Worm (Caenorhabditis elegans) whole organism, L2 larva: ENCODE measurements around the gene C07A9.9.
"Not testable (repeated sequence)": the region's sequence is repeated elsewhere in the genome, so short reads cannot be mapped to it uniquely, and the experiment has no call there.

ENCODE experiments used
- F13H6.1 ChIP-seq: sonication (generic microtip); optimal IDR thresholded peaks from 2 replicates; lab custom pipeline; 2016; ENCODE audit warnings: missing genetic modification characterization, missing compliant biosample characterization
- R02D3.7 ChIP-seq: fragments of 150-350 bp; optimal IDR thresholded peaks from 2 replicates; lab custom pipeline; 2014; ENCODE audit warnings: missing biosample characterization, missing genetic modification characterization
- ZK546.5 ChIP-seq: sonication (generic microtip); optimal IDR thresholded peaks from 2 replicates; lab custom pipeline; 2017; ENCODE audit warnings: missing biosample characterization, missing genetic modification characterization
- aly-2 ChIP-seq: fragments of 150-350 bp; optimal IDR thresholded peaks from 2 replicates; lab custom pipeline; 2014; ENCODE audit warnings: missing biosample characterization, missing genetic modification characterization
- blmp-1 ChIP-seq: sonication (generic microtip); optimal IDR thresholded peaks from 2 replicates; lab custom pipeline; 2017; ENCODE audit warnings: missing genetic modification characterization, mild to moderate bottlenecking, missing compliant biosample characterization, antibody characterized with exemption, moderate library complexity; ENCODE audit not compliant: insufficient read depth
- crh-2 ChIP-seq: sonication (generic microtip); optimal IDR thresholded peaks from 2 replicates; lab custom pipeline; 2017; ENCODE audit warnings: missing biosample characterization, missing genetic modification characterization
- egl-27 ChIP-seq: sonication (generic microtip); optimal IDR thresholded peaks from 3 replicates; lab custom pipeline; 2017; ENCODE audit warnings: missing biosample characterization, missing genetic modification reagents, missing genetic modification characterization
- fos-1 ChIP-seq: fragments of 150-350 bp; optimal IDR thresholded peaks from 2 replicates; lab custom pipeline; 2014; ENCODE audit warnings: missing biosample characterization, missing genetic modification characterization
- gmeb-1 ChIP-seq: fragments of 150-350 bp; optimal IDR thresholded peaks from 2 replicates; lab custom pipeline; 2014; ENCODE audit warnings: missing biosample characterization, missing genetic modification characterization
- lin-13 ChIP-seq: fragments of 150-350 bp; optimal IDR thresholded peaks from 2 replicates; lab custom pipeline; 2014; ENCODE audit warnings: missing biosample characterization, missing genetic modification reagents, missing genetic modification characterization
- mab-5 ChIP-seq: fragments of 150-350 bp; optimal IDR thresholded peaks from 2 replicates; lab custom pipeline; 2014; ENCODE audit warnings: missing biosample characterization, missing genetic modification characterization
- nhr-10 ChIP-seq: sonication (generic microtip); optimal IDR thresholded peaks from 2 replicates; lab custom pipeline; 2017; ENCODE audit warnings: missing biosample characterization, missing genetic modification characterization
- nhr-11 ChIP-seq: fragments of 150-350 bp; optimal IDR thresholded peaks from 2 replicates; lab custom pipeline; 2014; ENCODE audit warnings: missing biosample characterization, missing genetic modification characterization
- nhr-129 ChIP-seq: fragments of 150-350 bp; optimal IDR thresholded peaks from 2 replicates; lab custom pipeline; 2014; ENCODE audit warnings: missing biosample characterization, missing genetic modification characterization
- nhr-237 ChIP-seq: fragments of 150-350 bp; optimal IDR thresholded peaks from 2 replicates; lab custom pipeline; 2014; ENCODE audit warnings: missing biosample characterization, missing genetic modification characterization
- nhr-25 ChIP-seq: fragments of 150-350 bp; sonication (generic microtip); optimal IDR thresholded peaks from 3 replicates; lab custom pipeline; 2014; ENCODE audit warnings: missing biosample characterization, missing genetic modification characterization
- nhr-6 ChIP-seq: fragments of 150-350 bp; optimal IDR thresholded peaks from 2 replicates; lab custom pipeline; 2014; ENCODE audit warnings: missing biosample characterization, missing genetic modification characterization
- sem-4 ChIP-seq: fragments of 150-350 bp; optimal IDR thresholded peaks from 2 replicates; lab custom pipeline; 2014; ENCODE audit warnings: missing biosample characterization, missing genetic modification reagents, missing genetic modification characterization
- skn-1 ChIP-seq: sonication (generic microtip); optimal IDR thresholded peaks from 2 replicates; lab custom pipeline; 2017; ENCODE audit warnings: missing biosample characterization, missing genetic modification characterization
- sma-9 ChIP-seq, 2 experiments: fragments of 150-350 bp in 1 of 2; sonication (generic microtip) in 1 of 2; optimal IDR thresholded peaks; 2 replicates each; lab custom pipeline; 2014 to 2016; ENCODE audit warnings: missing genetic modification characterization in 2 of 2, mild to moderate bottlenecking in 1 of 2, missing biosample characterization in 1 of 2, missing compliant biosample characterization in 1 of 2, missing genetic modification reagents in 1 of 2, moderate library complexity in 1 of 2
- snpc-4 ChIP-seq: fragments of 150-350 bp; optimal IDR thresholded peaks from 2 replicates; lab custom pipeline; 2014; ENCODE audit warnings: missing biosample characterization, missing genetic modification characterization
- unc-55 ChIP-seq: fragments of 150-350 bp; sonication (generic microtip); optimal IDR thresholded peaks from 3 replicates; lab custom pipeline; 2014; ENCODE audit warnings: missing biosample characterization, missing genetic modification reagents, missing genetic modification characterization
- unc-62 ChIP-seq: fragments of 150-350 bp; optimal IDR thresholded peaks from 2 replicates; lab custom pipeline; 2014; ENCODE audit warnings: missing biosample characterization, missing genetic modification reagents, missing genetic modification characterization
- ztf-1 ChIP-seq: fragments of 200-800 bp; sonication (Bioruptor generic); conservative IDR thresholded peaks from 2 replicates; pipeline ENCODE4 v1.3.6; 2022; ENCODE audit warnings: missing genetic modification characterization, missing compliant biosample characterization
- ztf-4 ChIP-seq: fragments of 150-350 bp; optimal IDR thresholded peaks from 2 replicates; lab custom pipeline; 2014; ENCODE audit warnings: missing biosample characterization, missing genetic modification characterization

Gene C07A9.9

DNA sequence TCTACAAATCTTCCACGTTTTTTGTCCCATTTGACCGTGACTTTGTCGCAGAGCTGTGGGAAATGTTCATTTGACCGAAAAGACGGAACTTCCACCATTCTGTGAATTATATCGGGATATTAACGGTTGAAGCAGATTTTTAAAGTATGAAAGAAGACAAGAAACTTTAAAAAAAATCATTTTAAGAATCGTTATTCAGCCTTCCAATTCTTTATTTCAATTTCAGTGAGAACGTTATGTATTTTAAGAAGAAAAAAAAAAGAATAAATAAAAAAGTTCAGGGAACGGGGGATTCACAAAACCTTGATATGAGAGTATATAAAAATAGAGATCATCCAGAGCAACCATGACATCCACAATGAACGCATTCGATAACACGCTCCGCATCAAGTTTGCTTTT lies 27.0 kb upstream of the C07A9.9 start, which contains the start of gene set-3:
Gene set-3, minus strand, starts transcription at position 101 of the 400 bp plus-strand sequence.
- TF ChIP-seq R02D3.7 (tag; lab: Kevin White, UChicago) (no peak), ZK546.5 (tag; lab: Kevin White, UChicago) (no peak), crh-2 (no peak), lin-13 (GFP tag; lab: Kevin White, UChicago) (no peak), ztf-1 (GFP tag; lab: Robert Waterston, UW) (no peak), snpc-4 (no peak), F13H6.1 (tag; lab: Kevin White, UChicago) (no peak), nhr-6 (no peak), unc-55 (GFP tag; lab: Kevin White, UChicago) (no peak), mab-5 (tag; lab: Kevin White, UChicago) (no peak), egl-27 (no peak), ztf-4 (tag; lab: Kevin White, UChicago) (no peak), nhr-25 (tag; lab: Kevin White, UChicago) (no peak), nhr-10 (no peak), nhr-11 (tag; lab: Kevin White, UChicago) (no peak)

DNA sequence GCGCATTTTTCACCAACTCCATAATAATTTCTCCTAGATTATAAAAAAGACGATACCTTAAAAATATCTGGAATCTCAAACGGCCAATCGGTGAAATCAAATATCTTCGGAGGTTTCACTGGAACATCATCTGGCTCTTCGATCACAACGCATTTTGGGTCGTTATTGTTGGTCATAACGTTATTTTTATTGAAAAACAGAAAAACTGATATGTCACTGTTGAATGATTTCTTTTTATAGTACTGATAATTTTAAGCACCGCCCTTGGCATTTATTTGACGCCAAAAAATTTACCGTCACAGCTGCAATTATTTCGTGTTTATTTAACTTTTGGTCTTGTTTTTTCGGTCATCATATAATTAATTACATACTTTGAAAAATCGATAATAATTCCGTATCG lies 22.6 kb upstream of the C07A9.9 start, which contains the start of gene best-5:
Gene best-5, minus strand, starts transcription at position 210 of the 400 bp plus-strand sequence.
- TF ChIP-seq nhr-6 = no peak
- no peak for TF ChIP-seq nhr-237 (tag; lab: Kevin White, UChicago)
- TF ChIP-seq ztf-1 (GFP tag; lab: Robert Waterston, UW) = no peak
- TF ChIP-seq sma-9 (GFP tag; optimal IDR thresholded peaks at IDR 0.05; lab: Kevin White, UChicago) = no peak
- no peak for TF ChIP-seq sma-9 (tag; optimal IDR thresholded peaks at IDR 0.05; lab: Kevin White, UChicago)
- TF ChIP-seq nhr-11 (tag; lab: Kevin White, UChicago) = no peak

DNA sequence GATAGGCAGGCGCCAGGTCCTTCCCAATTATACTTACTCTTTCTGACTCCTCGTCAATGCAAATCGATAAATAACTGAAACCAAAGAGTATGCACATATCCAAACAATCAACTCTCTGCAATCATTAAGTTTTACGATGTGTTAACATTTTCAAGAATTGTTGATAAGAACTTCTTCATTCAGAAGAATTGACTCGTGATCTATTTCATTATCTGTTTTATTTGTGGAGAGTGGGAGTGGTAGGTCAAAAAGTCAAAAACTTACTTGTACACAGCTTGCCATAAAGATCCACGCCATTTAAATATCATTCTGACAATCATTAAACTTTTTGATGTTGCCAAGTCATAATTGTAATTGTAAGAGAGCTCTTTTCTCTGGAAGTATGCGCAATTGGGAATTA lies 21.9 kb upstream of the C07A9.9 start:
- TF ChIP-seq nhr-237 (tag; lab: Kevin White, UChicago) (no peak), gmeb-1 (tag; lab: Kevin White, UChicago) (peak; percentile 10), crh-2 (peak; percentile 15), fos-1 (tag; lab: Kevin White, UChicago) (peak; percentile 6)

DNA sequence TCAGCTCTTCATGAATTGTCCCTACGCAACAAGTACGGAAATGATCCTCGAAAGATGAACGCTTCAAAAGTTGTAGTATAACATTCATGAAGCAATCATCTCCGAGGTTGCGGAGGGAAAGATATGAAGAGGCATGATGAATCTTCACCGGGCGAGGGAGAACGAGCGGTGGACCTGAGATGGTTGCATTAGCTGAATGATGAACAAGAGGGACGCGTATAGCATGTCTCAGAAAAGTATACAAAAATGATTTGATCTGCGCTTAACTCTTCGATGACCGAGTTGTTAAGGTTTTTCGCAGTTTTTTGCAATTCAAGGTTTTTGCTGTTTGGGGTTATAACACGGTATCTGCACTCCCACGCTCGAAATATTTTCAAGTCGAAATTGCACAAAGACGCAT lies 18.5 kb upstream of the C07A9.9 start, which contains the start of gene C07A9.10:
Gene C07A9.10, minus strand, starts transcription at position 101 of the 400 bp plus-strand sequence.
- no peak for TF ChIP-seq unc-55 (GFP tag; lab: Kevin White, UChicago)
- no peak for TF ChIP-seq nhr-10
- no peak for TF ChIP-seq skn-1 (tag; lab: Kevin White, UChicago)
- TF ChIP-seq, all 48 proteins: peak for 0

DNA sequence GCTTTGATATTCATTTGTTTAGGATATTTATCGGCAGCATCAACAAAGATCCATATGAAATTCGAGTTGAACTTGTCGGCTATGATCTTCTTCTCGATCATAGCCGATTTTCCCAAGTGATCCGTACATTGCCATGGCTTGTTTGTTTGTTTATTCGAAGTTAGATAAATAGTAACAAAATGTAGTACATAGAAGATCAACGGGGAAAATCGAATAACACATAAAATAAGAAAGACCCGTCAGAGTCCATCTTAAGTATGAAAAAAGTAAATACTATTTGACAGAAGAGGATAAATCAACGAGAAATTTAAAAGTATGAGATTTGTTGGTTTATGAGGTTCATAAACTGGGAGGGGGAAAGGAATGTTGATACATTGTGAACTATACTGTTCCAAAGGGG lies 15.3 kb upstream of the C07A9.9 start, which contains the start of gene C07A9.5:
Gene C07A9.5, minus strand, starts transcription at position 101 of the 400 bp plus-strand sequence.
- TF ChIP-seq sem-4, aly-2, blmp-1 (tag; lab: Kevin White, UChicago): not testable (repeated sequence)
- TF ChIP-seq, all 48 proteins: peak for 0; not testable (repeated sequence) for 48

DNA sequence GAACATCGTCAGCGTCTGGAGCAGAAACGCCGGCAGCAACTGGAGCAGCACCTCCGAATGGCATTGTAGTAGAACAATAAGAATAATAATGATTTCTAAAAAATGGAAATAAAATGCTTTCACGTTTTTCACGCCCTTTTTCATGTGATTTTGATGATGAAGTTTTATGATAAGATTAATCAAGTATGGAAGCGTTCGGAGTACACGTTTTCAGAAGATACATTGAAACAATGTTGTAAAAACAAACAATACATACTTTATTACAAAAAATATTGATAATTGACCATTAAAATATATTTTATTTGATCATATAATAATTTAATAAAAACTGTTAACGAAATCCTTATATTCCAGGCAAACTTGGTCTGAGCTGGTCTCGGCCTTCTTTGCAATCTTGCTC lies 13.8 kb upstream of the C07A9.9 start, which contains the start of gene C07A9.13:
Gene C07A9.13, minus strand, starts transcription at position 101 of the 400 bp plus-strand sequence.
- TF ChIP-seq snpc-4; unc-62 (GFP tag; lab: Kevin White, UChicago); skn-1 (tag; lab: Kevin White, UChicago): not testable (repeated sequence)

DNA sequence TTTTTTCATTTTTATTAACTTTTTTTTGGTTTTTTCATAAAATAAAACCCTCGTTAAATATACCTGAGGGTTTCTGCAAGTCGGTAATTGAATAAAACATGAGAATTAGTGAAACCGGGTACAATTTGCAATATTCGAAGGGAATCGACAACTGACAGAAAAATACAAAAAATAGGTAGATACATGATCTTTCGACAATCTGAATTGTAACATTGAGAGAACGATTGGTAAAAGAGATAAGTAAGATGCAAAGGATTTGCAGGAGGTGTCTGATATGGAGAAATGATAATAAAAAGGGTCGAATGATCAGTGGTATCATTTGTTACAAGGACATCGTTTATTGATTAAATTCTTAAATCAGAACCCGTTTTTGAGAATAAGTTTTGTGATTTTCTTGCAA lies 11.4 kb upstream of the C07A9.9 start, which contains the start of gene ugt-60:
Gene ugt-60, minus strand, starts transcription at position 233 of the 400 bp plus-strand sequence.
- TF ChIP-seq ZK546.5 (tag; lab: Kevin White, UChicago) = no peak

DNA sequence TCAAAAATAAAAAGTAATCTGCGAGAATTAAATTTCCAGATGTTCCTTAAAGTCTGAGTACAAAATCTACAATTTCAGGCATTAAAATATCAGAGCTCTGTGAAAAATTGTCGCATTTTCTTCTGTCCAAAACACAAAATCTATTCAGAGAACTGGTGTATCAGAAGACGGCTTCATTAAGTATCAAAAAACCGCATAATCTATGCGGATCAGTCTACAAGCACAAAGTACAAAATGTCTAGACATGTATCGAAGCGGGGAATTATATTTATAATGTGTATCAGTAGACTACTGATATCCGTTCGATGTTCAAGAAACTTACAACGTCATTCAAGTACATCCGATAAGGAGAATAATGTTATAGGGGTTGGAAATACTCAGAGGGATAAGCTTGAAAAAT lies 2.1 kb upstream of the C07A9.9 start:
- TF ChIP-seq egl-27 (no peak), nhr-129 (no peak), ZK546.5 (tag; lab: Kevin White, UChicago) (no peak)
